Worm (Caenorhabditis elegans) whole organism, L4/young adult: ENCODE measurements around the gene srh-78.
"Not testable (repeated sequence)": the region's sequence is repeated elsewhere in the genome, so short reads cannot be mapped to it uniquely, and the experiment has no call there.

Experiments used
- W03F9.2 ChIP-seq: fragments of 150-350 bp; optimal IDR thresholded peaks from 2 replicates; lab custom pipeline; 2014; ENCODE audit warnings: missing biosample characterization, missing genetic modification characterization
- dao-5 ChIP-seq: sonication (generic microtip); optimal IDR thresholded peaks from 2 replicates; lab custom pipeline; 2016; ENCODE audit warnings: missing genotype, missing genetic modification characterization, moderate library complexity, missing compliant biosample characterization
- him-1 ChIP-seq: sonication (generic microtip); optimal IDR thresholded peaks from 2 replicates; lab custom pipeline; 2016; ENCODE audit warnings: missing genotype, missing genetic modification reagents, missing genetic modification characterization, missing compliant biosample characterization

DNA sequence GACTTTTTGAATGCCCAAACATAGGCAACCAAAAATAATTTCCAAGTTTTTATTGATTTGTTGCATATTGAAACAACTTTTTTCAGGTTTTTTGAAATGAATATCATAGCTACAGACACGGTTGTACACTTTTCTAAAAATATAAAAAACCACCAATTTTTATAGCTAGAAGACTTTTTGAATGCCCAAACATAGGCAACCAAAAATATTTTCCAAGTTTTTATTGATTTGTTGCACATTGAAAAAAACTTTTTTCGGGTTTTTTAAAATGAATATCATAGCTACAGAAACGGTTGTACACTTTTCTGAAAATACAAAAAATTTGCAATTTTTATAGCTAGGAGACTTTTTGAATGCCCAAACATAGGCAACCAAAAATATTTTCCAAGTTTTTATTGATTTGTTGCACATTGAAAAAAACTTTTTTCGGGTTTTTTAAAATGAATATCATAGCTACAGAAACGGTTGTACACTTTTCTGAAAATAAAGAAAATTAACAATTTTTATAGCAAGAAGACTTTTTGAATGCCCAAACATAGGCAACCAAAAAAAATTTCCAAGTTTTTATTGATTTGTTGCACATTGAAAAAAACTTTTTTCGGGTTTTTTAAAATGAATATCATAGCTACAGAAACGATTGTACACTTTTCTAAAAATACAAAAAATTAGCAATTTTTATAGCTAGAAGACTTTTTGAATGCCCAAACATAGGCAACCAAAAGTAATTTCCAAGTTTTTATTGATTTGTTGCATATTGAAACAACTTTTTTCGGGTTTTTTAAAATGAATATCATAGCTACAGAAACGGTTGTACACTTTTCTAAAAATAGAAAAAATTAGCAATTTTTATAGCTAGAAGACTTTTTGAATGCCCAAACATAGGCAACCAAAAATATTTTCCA, 48.4 kb downstream of the srh-78 start:
- not testable (repeated sequence) for TF ChIP-seq dao-5; W03F9.2 (tag; lab: Kevin White, UChicago)
- peak; percentile 53 for TF ChIP-seq him-1
